Worm (Caenorhabditis elegans): ENCODE measurements around the gene W06A7.2.

The W06A7.2 gene

ce11 chrV:14832789-14833187 lies 11.1 kb downstream of the W06A7.2 start:
- TF ChIP-seq hpl-2 (GFP tag; optimal IDR thresholded peaks at IDR 0.05) (no peak), snpc-4 (tag; optimal IDR thresholded peaks at IDR 0.05) (no peak), nhr-71 (tag; optimal IDR thresholded peaks at IDR 0.05) (no peak), F16B12.6 (tag; optimal IDR thresholded peaks at IDR 0.05) (no peak), ztf-4 (tag; optimal IDR thresholded peaks at IDR 0.05) (no peak), elt-3 (tag; optimal IDR thresholded peaks at IDR 0.05) (no peak), nhr-19 (GFP tag; conservative IDR thresholded peaks at IDR 0.05) (no peak)

ce11 chrV:14833219-14833618 lies 11.6 kb downstream of the W06A7.2 start:
- TF ChIP-seq nhr-28 (tag; optimal IDR thresholded peaks at IDR 0.05) (no peak), nhr-237 (tag; optimal IDR thresholded peaks at IDR 0.05) (no peak), C16A3.4 (tag; optimal IDR thresholded peaks at IDR 0.05) (no peak), mef-2 (tag; optimal IDR thresholded peaks at IDR 0.05) (no peak), aly-2 (tag; optimal IDR thresholded peaks at IDR 0.05) (no peak), mdl-1 (tag; optimal IDR thresholded peaks at IDR 0.05) (no peak), tlp-1 (tag; optimal IDR thresholded peaks at IDR 0.05) (no peak), ceh-63 (GFP tag; optimal IDR thresholded peaks at IDR 0.05) (no peak), unc-86 (tag; optimal IDR thresholded peaks at IDR 0.05) (peak; percentile 59), blmp-1 (tag; optimal IDR thresholded peaks at IDR 0.05) (no peak), ets-5 (GFP tag; IDR thresholded peaks at IDR 0.05) (no peak), ceh-90 (tag; optimal IDR thresholded peaks at IDR 0.05) (no peak), isw-1 (GFP tag; IDR thresholded peaks at IDR 0.05) (peak; percentile 39; the same call in 1 of the 2 replicates), sptf-1 (tag; optimal IDR thresholded peaks at IDR 0.05) (no peak), ama-1 (optimal IDR thresholded peaks at IDR 0.05) (no peak), egl-13 (tag; optimal IDR thresholded peaks at IDR 0.05) (no peak), elt-2 (tag; optimal IDR thresholded peaks at IDR 0.05) (no peak), vab-15 (tag; optimal IDR thresholded peaks at IDR 0.05) (no peak), skn-1 (tag; optimal IDR thresholded peaks at IDR 0.05) (no peak), fkh-4 (tag; optimal IDR thresholded peaks at IDR 0.05; ENCODE audit: borderline replicate concordance) (no peak), lin-15B (tag; optimal IDR thresholded peaks at IDR 0.05) (no peak), lin-35 (GFP tag; optimal IDR thresholded peaks at IDR 0.05) (peak in 1 of 2 experiments; percentile 40), jun-1 (tag; optimal IDR thresholded peaks at IDR 0.05) (no peak), dpl-1 (GFP tag; optimal IDR thresholded peaks at IDR 0.05) (peak in 1 of 3 experiments; percentile 11), ztf-11 (tag; optimal IDR thresholded peaks at IDR 0.05) (peak in 1 of 2 experiments; percentile 5), swsn-7 (tag; optimal IDR thresholded peaks at IDR 0.05) (peak; percentile 15), C34B4.2 (tag; optimal IDR thresholded peaks at IDR 0.05) (no peak), nhr-76 (tag; optimal IDR thresholded peaks at IDR 0.05) (no peak), unc-98 (GFP tag; IDR thresholded peaks at IDR 0.05) (no peak), zip-4 (GFP tag; optimal IDR thresholded peaks at IDR 0.05) (no peak), hlh-4 (tag; optimal IDR thresholded peaks at IDR 0.05) (no peak), ztf-4 (tag; optimal IDR thresholded peaks at IDR 0.05) (no peak), hpl-2 (GFP tag; optimal IDR thresholded peaks at IDR 0.05) (no peak), aha-1 (tag; optimal IDR thresholded peaks at IDR 0.05) (no peak), lin-13 (GFP tag; optimal IDR thresholded peaks at IDR 0.05) (no peak), nhr-12 (tag; optimal IDR thresholded peaks at IDR 0.05) (no peak), pax-3 (tag; optimal IDR thresholded peaks at IDR 0.05) (no peak), nhr-19 (GFP tag; conservative IDR thresholded peaks at IDR 0.05) (no peak), nhr-90 (tag; optimal IDR thresholded peaks at IDR 0.05; ENCODE audit: poor library complexity) (no peak), snu-23 (GFP tag; optimal IDR thresholded peaks at IDR 0.05) (peak; percentile 21), nhr-71 (tag; optimal IDR thresholded peaks at IDR 0.05) (peak; percentile 30), efl-3 (GFP tag; optimal IDR thresholded peaks at IDR 0.05) (no peak), zag-1 (tag; optimal IDR thresholded peaks at IDR 0.05) (no peak), tbx-2 (tag; optimal IDR thresholded peaks at IDR 0.05) (peak; percentile 53), dsc-1 (tag; optimal IDR thresholded peaks at IDR 0.05) (no peak), rnt-1 (tag; optimal IDR thresholded peaks at IDR 0.05) (no peak), snpc-4 (tag; optimal IDR thresholded peaks at IDR 0.05) (no peak), hlh-17 (GFP tag; optimal IDR thresholded peaks at IDR 0.05; ENCODE audit: borderline replicate concordance) (no peak), pqm-1 (tag; optimal IDR thresholded peaks at IDR 0.05) (no peak), nhr-85 (tag) (no peak)
